Fruit fly (Drosophila melanogaster) whole organism, pupa: ENCODE data around the gene Sqor.

Experiments used
- CG13204 ChIP-seq: fragments of 200-800 bp; sonication (Bioruptor generic); optimal IDR thresholded peaks from 2 replicates; lab custom pipeline; 2018; ENCODE audit warnings: missing biosample characterization, mild to moderate bottlenecking, missing genetic modification characterization, moderate library complexity
- CG14655 ChIP-seq: fragments of 200-800 bp; sonication (Bioruptor generic); optimal IDR thresholded peaks from 3 replicates; lab custom pipeline; 2017; ENCODE audit warnings: mild to moderate bottlenecking, missing biosample characterization, missing genetic modification reagents, missing genetic modification characterization
- CG15710 ChIP-seq: fragments of 200-800 bp; sonication (Bioruptor generic); optimal IDR thresholded peaks from 2 replicates; lab custom pipeline; 2018; ENCODE audit warnings: missing biosample characterization, mild to moderate bottlenecking, missing genetic modification characterization, moderate library complexity
- CG17806 ChIP-seq: fragments of 200-800 bp; sonication (Bioruptor generic); optimal IDR thresholded peaks from 2 replicates; lab custom pipeline; 2018; ENCODE audit warnings: missing biosample characterization, mild to moderate bottlenecking, missing genetic modification characterization, moderate library complexity
- CG8301 ChIP-seq: fragments of 200-800 bp; sonication (Bioruptor generic); optimal IDR thresholded peaks from 2 replicates; lab custom pipeline; 2018; ENCODE audit warnings: missing biosample characterization, mild to moderate bottlenecking, missing genetic modification characterization
- D1 ChIP-seq: fragments of 200-800 bp; sonication (Bioruptor generic); optimal IDR thresholded peaks from 2 replicates; lab custom pipeline; 2018; ENCODE audit warnings: missing biosample characterization, mild to moderate bottlenecking, missing genetic modification characterization, moderate library complexity
- fd96Ca ChIP-seq: fragments of 200-800 bp; sonication (Bioruptor generic); IDR thresholded peaks from 3 replicates; pipeline ENCODE4 v1.3.6; 2022; ENCODE audit warnings: missing biosample characterization, missing genetic modification characterization

dm6 chr3L:4236097-4236572, 3.8 kb upstream of the Sqor start, which contains the start of gene ImpL2:
- TF ChIP-seq CG13204 (GFP tag; lab: Kevin White, UChicago) (no peak), D1 (tag; lab: Kevin White, UChicago) (no peak), CG15710 (tag; lab: Kevin White, UChicago) (no peak), CG8301 (tag; lab: Kevin White, UChicago) (no peak), fd96Ca (no peak), CG14655 (no peak), CG17806 (tag; lab: Kevin White, UChicago) (no peak)
